Worm (Caenorhabditis elegans): ENCODE data around the gene C17H12.12.
"Not testable (repeated sequence)": the region's sequence is repeated elsewhere in the genome, so short reads cannot be mapped to it uniquely, and the experiment has no call there.

DNA sequence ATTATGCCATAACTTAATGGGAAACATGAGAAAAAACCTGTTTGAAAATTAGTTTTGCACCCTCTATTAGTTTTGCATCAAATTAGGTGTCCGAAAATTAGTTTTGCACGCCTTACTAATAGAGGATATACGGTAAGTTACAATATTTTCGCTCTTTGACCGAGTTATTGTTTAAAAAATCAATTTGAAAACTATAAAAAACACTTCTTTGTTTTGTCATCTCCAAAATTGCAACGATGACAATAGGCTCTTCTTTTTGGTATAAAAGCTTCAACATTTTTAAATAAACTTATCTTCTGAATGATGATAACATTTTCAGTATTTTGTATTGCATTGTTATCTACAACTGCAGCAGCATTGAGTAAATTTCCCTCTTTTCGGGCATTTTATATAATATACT, 31.8 kb downstream of the C17H12.12 start, which contains the start of gene H20E11.2:
- TF ChIP-seq pros-1 (tag; optimal IDR thresholded peaks at IDR 0.05); fkh-10 (GFP tag; optimal IDR thresholded peaks at IDR 0.05); hlh-15 (tag; optimal IDR thresholded peaks at IDR 0.05); pha-2 (tag; optimal IDR thresholded peaks at IDR 0.05); fax-1 (tag; optimal IDR thresholded peaks at IDR 0.05); K02D7.2 (tag; optimal IDR thresholded peaks at IDR 0.05); ama-1 (optimal IDR thresholded peaks at IDR 0.05); nhr-11 (tag; optimal IDR thresholded peaks at IDR 0.05); elt-4 (tag; optimal IDR thresholded peaks at IDR 0.05); ceh-18 (tag; optimal IDR thresholded peaks at IDR 0.05); unc-55 (GFP tag; optimal IDR thresholded peaks at IDR 0.05); nfya-1 (tag; optimal IDR thresholded peaks at IDR 0.05); hlh-8 (tag; optimal IDR thresholded peaks at IDR 0.05); C38D4.7 (GFP tag; optimal IDR thresholded peaks at IDR 0.05): not testable (repeated sequence)

Measured in whole organism, late embryonic.